Fruit fly (Drosophila melanogaster) whole organism, embryonic: ENCODE results near the gene CG32713.

ENCODE experiments used
- ATbp ChIP-seq: fragments of 200-800 bp; sonication (Bioruptor generic); optimal IDR thresholded peaks from 2 replicates; lab custom pipeline; 2017; ENCODE audit warnings: missing biosample characterization, mild to moderate bottlenecking, missing genetic modification characterization, missing genetic modification reagents
- Awh ChIP-seq: fragments of 200-800 bp; sonication (Bioruptor generic); IDR thresholded peaks from 2 replicates; pipeline ENCODE4, ENCODE4 v1.3.6; 2022; ENCODE audit warnings: missing biosample characterization, missing genetic modification characterization
- CG10209 ChIP-seq: fragments of 200-800 bp; sonication (Bioruptor generic); optimal IDR thresholded peaks from 3 replicates; lab custom pipeline; 2017; ENCODE audit warnings: missing biosample characterization, mild to moderate bottlenecking, missing genetic modification characterization, missing genetic modification reagents
- CG10543 ChIP-seq: fragments of 200-800 bp; sonication (Bioruptor generic); optimal IDR thresholded peaks from 3 replicates; lab custom pipeline; 2017; ENCODE audit warnings: missing biosample characterization, mild to moderate bottlenecking, missing genetic modification characterization, moderate library complexity
- CG1233 ChIP-seq: fragments of 200-800 bp; sonication (Bioruptor generic); optimal IDR thresholded peaks from 4 replicates; lab custom pipeline; 2018; ENCODE audit warnings: missing biosample characterization, mild to moderate bottlenecking, missing genetic modification characterization
- CG15073 ChIP-seq: fragments of 200-800 bp; sonication (Bioruptor generic); optimal IDR thresholded peaks from 2 replicates; lab custom pipeline; 2016; ENCODE audit warnings: missing biosample characterization, missing genetic modification characterization
- CG15269 ChIP-seq: fragments of 200-800 bp; sonication (Bioruptor generic); optimal IDR thresholded peaks from 2 replicates; lab custom pipeline; 2018; ENCODE audit warnings: missing biosample characterization, mild to moderate bottlenecking, missing genetic modification characterization, moderate library complexity
- CG17385 ChIP-seq: fragments of 200-800 bp; sonication (Bioruptor generic); optimal IDR thresholded peaks from 3 replicates; lab custom pipeline; 2018; ENCODE audit warnings: missing biosample characterization, mild to moderate bottlenecking, missing genetic modification characterization
- CG2116 ChIP-seq: fragments of 200-800 bp; sonication (Bioruptor generic); optimal IDR thresholded peaks from 3 replicates; lab custom pipeline; 2018; ENCODE audit warnings: missing biosample characterization, mild to moderate bottlenecking, missing genetic modification characterization
- CG31365 ChIP-seq: fragments of 200-800 bp; sonication (Bioruptor generic); optimal IDR thresholded peaks from 2 replicates; lab custom pipeline; 2018; ENCODE audit warnings: missing biosample characterization, mild to moderate bottlenecking, missing genetic modification characterization
- CG3281 ChIP-seq: fragments of 200-800 bp; sonication (Bioruptor generic); optimal IDR thresholded peaks from 3 replicates; lab custom pipeline; 2017; ENCODE audit warnings: missing biosample characterization, mild to moderate bottlenecking, missing genetic modification characterization
- CG33557 ChIP-seq: fragments of 200-800 bp; sonication (Bioruptor generic); optimal IDR thresholded peaks from 2 replicates; lab custom pipeline; 2019; ENCODE audit warnings: missing biosample characterization, mild to moderate bottlenecking, missing genetic modification characterization, moderate library complexity
- CG42726 ChIP-seq: fragments of 200-800 bp; sonication (Bioruptor generic); IDR thresholded peaks from 2 replicates; pipeline ENCODE4 v1.3.6; 2022; ENCODE audit warnings: missing biosample characterization, missing genetic modification characterization; ENCODE audit not compliant: partially characterized antibody
- CG8765 ChIP-seq: fragments of 200-800 bp; sonication (Bioruptor generic); IDR thresholded peaks from 2 replicates; pipeline ENCODE4 v1.3.6; 2022; ENCODE audit warnings: missing biosample characterization, missing genetic modification characterization
- CG9437 ChIP-seq: fragments of 200-800 bp; sonication (Bioruptor generic); optimal IDR thresholded peaks from 2 replicates; lab custom pipeline; 2018; ENCODE audit warnings: missing biosample characterization, mild to moderate bottlenecking, missing genetic modification characterization
- CG9932 ChIP-seq: fragments of 200-800 bp; sonication (Bioruptor generic); IDR thresholded peaks from 2 replicates; pipeline ENCODE4 v1.3.6; 2022; ENCODE audit warnings: missing biosample characterization, missing genetic modification characterization
- D ChIP-seq, 2 experiments: fragments of 200-800 bp in 1 of 2; fragments of >200 bp in 1 of 2; sonication (Bioruptor generic) in 1 of 2; optimal IDR thresholded peaks; 2 replicates in 1 of 2; 3 replicates in 1 of 2; lab custom pipeline; 2017; ENCODE audit warnings: mild to moderate bottlenecking in 1 of 2, missing biosample characterization in 1 of 2, missing genetic modification characterization in 1 of 2, missing genetic modification reagents in 1 of 2
- Dll ChIP-seq: fragments of 200-800 bp; sonication (Bioruptor generic); IDR thresholded peaks from 4 replicates; pipeline ENCODE4 v1.3.6; 2022; ENCODE audit warnings: missing biosample characterization, missing genetic modification characterization; ENCODE audit not compliant: partially characterized antibody
- HmgZ ChIP-seq: fragments of 200-800 bp; sonication (Bioruptor generic); optimal IDR thresholded peaks from 2 replicates; lab custom pipeline; 2018; ENCODE audit warnings: missing biosample characterization, mild to moderate bottlenecking, missing genetic modification characterization
- Hmr ChIP-seq: fragments of 200-800 bp; sonication (Bioruptor generic); optimal IDR thresholded peaks from 3 replicates; lab custom pipeline; 2017; ENCODE audit warnings: mild to moderate bottlenecking, missing biosample characterization, missing genetic modification reagents, missing genetic modification characterization
- Hr78 ChIP-seq, 2 experiments: fragments of 200-800 bp in 1 of 2; fragments of >200 bp in 1 of 2; sonication (Bioruptor generic) in 1 of 2; optimal IDR thresholded peaks; 2 replicates each; lab custom pipeline; 2017 to 2019; ENCODE audit warnings: missing biosample characterization in 2 of 2, missing genetic modification characterization in 2 of 2, mild to moderate bottlenecking in 1 of 2, moderate library complexity in 1 of 2
- Lim3 ChIP-seq: fragments of 200-800 bp; sonication (Bioruptor generic); IDR thresholded peaks from 2 replicates; pipeline ENCODE4 v1.3.6; 2022; ENCODE audit warnings: missing biosample characterization, missing genetic modification characterization
- Med ChIP-seq: fragments of 200-800 bp; sonication (Bioruptor generic); peaks from one replicate; lab custom pipeline; 2016; ENCODE audit warnings: missing biosample characterization, missing genetic modification characterization, mild to moderate bottlenecking, inconsistent platforms, moderate library complexity
- Nf-YB ChIP-seq: fragments of 200-800 bp; sonication (Bioruptor generic); optimal IDR thresholded peaks from 3 replicates; lab custom pipeline; 2019; ENCODE audit warnings: missing biosample characterization, mild to moderate bottlenecking, missing genetic modification characterization, moderate library complexity
- Nf-YC ChIP-seq: fragments of 200-800 bp; optimal IDR thresholded peaks from 3 replicates; lab custom pipeline; 2019; ENCODE audit warnings: missing biosample characterization, mild to moderate bottlenecking, missing genetic modification characterization, moderate library complexity
- Pdp1 ChIP-seq, 2 experiments: fragments of 200-800 bp; sonication (Bioruptor generic); optimal IDR thresholded peaks; 3 replicates each; lab custom pipeline; 2016; ENCODE audit warnings: missing biosample characterization in 2 of 2, missing genetic modification characterization in 2 of 2, mild to moderate bottlenecking in 1 of 2, moderate library complexity in 1 of 2
- Rfx ChIP-seq: fragments of 200-800 bp; sonication (Bioruptor generic); IDR thresholded peaks from 2 replicates; pipeline ENCODE4 v1.3.6; 2022; ENCODE audit warnings: missing biosample characterization, missing genetic modification characterization
- Trl ChIP-seq, 3 experiments: fragments of >200 bp in 2 of 3; fragments of 200-800 bp in 1 of 3; sonication (Bioruptor generic) in 1 of 3; optimal IDR thresholded peaks; 2 replicates in 1 of 3; 3 replicates in 2 of 3; lab custom pipeline; 2016 to 2017; ENCODE audit warnings: missing biosample characterization in 1 of 3, missing genetic modification characterization in 1 of 3
- ac ChIP-seq: fragments of 200-800 bp; sonication (Bioruptor generic); optimal IDR thresholded peaks from 3 replicates; lab custom pipeline; 2017; ENCODE audit warnings: missing biosample characterization, mild to moderate bottlenecking, missing genetic modification characterization
- cg ChIP-seq: fragments of 200-800 bp; sonication (Bioruptor generic); optimal IDR thresholded peaks from 3 replicates; lab custom pipeline; 2019; ENCODE audit warnings: missing biosample characterization, mild to moderate bottlenecking, missing genetic modification characterization, moderate library complexity
- chinmo ChIP-seq: fragments of 200-800 bp; sonication (Bioruptor generic); IDR thresholded peaks from 4 replicates; pipeline ENCODE4 v1.3.6; 2022; ENCODE audit warnings: missing biosample characterization, missing genetic modification characterization; ENCODE audit not compliant: partially characterized antibody
- crol ChIP-seq: fragments of 200-800 bp; sonication (Bioruptor generic); IDR thresholded peaks from 2 replicates; pipeline ENCODE4 v1.3.6; 2022; ENCODE audit warnings: missing biosample characterization, missing genetic modification characterization
- emc ChIP-seq: fragments of 200-800 bp; sonication (Bioruptor generic); optimal IDR thresholded peaks from 2 replicates; lab custom pipeline; 2016; ENCODE audit warnings: missing biosample characterization, missing genetic modification characterization
- ftz-f1 ChIP-seq: fragments of 200-800 bp; sonication (Bioruptor generic); optimal IDR thresholded peaks from 2 replicates; lab custom pipeline; 2016; ENCODE audit warnings: missing biosample characterization, missing genetic modification characterization
- gcm ChIP-seq: fragments of 200-800 bp; sonication (Bioruptor generic); optimal IDR thresholded peaks from 2 replicates; lab custom pipeline; 2019; ENCODE audit warnings: missing biosample characterization, mild to moderate bottlenecking, missing genetic modification characterization, moderate library complexity
- kni ChIP-seq: fragments of 200-800 bp; sonication (Bioruptor generic); optimal IDR thresholded peaks from 3 replicates; lab custom pipeline; 2017; ENCODE audit warnings: mild to moderate bottlenecking, missing biosample characterization, missing genetic modification reagents, missing genetic modification characterization
- lab ChIP-seq: fragments of 200-800 bp; sonication (Bioruptor generic); optimal IDR thresholded peaks from 3 replicates; lab custom pipeline; 2017; ENCODE audit warnings: missing biosample characterization, missing genetic modification characterization, mild to moderate bottlenecking, moderate library complexity, missing genetic modification reagents
- mirr ChIP-seq: fragments of 200-800 bp; sonication (Bioruptor generic); optimal IDR thresholded peaks from 3 replicates; lab custom pipeline; 2018; ENCODE audit warnings: missing biosample characterization, mild to moderate bottlenecking, missing genetic modification characterization
- mld ChIP-seq: fragments of 200-800 bp; sonication (Bioruptor generic); IDR thresholded peaks from 3 replicates; pipeline ENCODE4 v1.3.6; 2022; ENCODE audit warnings: missing biosample characterization, missing genetic modification characterization; ENCODE audit not compliant: partially characterized antibody
- nmo ChIP-seq: fragments of 200-800 bp; sonication (Bioruptor generic); optimal IDR thresholded peaks from 2 replicates; lab custom pipeline; 2018; ENCODE audit warnings: missing biosample characterization, mild to moderate bottlenecking, missing genetic modification characterization, moderate library complexity
- pros ChIP-seq: fragments of 200-800 bp; sonication (Bioruptor generic); optimal IDR thresholded peaks from 3 replicates; lab custom pipeline; 2019; ENCODE audit warnings: missing biosample characterization, mild to moderate bottlenecking, missing genetic modification characterization, moderate library complexity
- tna ChIP-seq: fragments of 200-800 bp; sonication (Bioruptor generic); IDR thresholded peaks from 2 replicates; pipeline ENCODE4 v1.3.6; 2022; ENCODE audit warnings: missing biosample characterization, missing genetic modification characterization; ENCODE audit not compliant: partially characterized antibody
- z ChIP-seq: fragments of 200-800 bp; sonication (Bioruptor generic); IDR thresholded peaks from 3 replicates; pipeline ENCODE4 v1.3.6; 2022; ENCODE audit warnings: missing biosample characterization, missing genetic modification characterization
- zen ChIP-seq: fragments of 200-800 bp; sonication (Bioruptor generic); optimal IDR thresholded peaks from 3 replicates; lab custom pipeline; 2018; ENCODE audit warnings: missing biosample characterization, mild to moderate bottlenecking, missing genetic modification characterization, moderate library complexity
- zfh1 ChIP-seq: fragments of 200-800 bp; sonication (Bioruptor generic); IDR thresholded peaks from 3 replicates; pipeline ENCODE4 v1.3.6; 2022; ENCODE audit warnings: missing biosample characterization, missing genetic modification characterization

The CG32713 gene

DNA sequence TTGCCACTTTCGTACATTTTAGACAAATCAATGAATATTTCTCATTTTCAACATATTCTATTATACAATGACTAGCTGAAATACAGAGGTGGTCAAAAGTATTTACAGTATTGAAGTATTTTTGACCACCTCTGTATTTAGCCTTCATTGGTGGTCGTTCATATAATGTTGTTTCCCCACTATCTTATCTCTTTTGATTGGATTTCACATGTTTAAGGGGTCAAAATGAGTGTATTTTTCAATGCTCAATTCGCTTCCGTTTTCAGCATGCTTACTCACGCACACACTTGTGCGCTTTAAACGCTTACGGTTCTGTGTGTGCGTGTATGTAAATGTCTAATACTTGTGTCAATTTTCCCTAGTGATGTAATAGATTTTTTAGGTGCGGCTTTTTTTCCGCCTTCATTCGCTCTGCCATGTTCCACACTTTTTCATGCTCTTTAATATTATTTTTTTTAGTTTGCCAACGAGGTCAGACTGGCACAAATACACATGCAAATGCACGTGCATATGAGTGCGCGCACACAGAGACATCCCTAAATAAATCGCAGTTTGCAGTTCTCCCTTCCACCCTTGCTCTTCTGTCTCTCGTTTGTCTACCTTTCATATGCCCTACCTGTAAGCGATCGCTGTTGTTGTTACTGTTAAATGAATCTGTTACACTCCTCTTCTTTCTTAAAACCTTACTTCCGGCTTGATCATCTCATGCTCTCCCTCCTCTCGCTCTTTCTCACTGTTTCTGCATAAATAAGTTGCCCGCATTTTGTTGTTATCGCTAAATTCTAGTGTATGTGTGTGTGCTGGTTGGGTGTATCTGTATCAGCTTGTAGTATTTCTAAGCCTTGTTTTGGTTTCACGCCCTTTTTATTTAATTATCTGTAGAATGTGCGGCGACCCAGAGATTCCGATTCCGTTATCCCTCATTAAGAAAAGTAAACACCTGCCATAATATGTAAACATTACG lies 45.0 kb downstream of the CG32713 start:
- TF ChIP-seq Lim3 (GFP tag; lab: Robert Waterston, UW) (no peak), gcm (GFP tag; lab: Kevin White, UChicago) (peak; percentile 70), Dll (no peak), CG8765 (GFP tag; lab: Robert Waterston, UW) (0 out of 2 replicates have a peak, but pooled peaks have one; percentile 7), cg (peak; percentile 83), Trl (optimal IDR thresholded peaks at IDR 0.05; lab: Kevin White, UChicago) (peak; percentile 27 to 54), Trl (GFP tag; optimal IDR thresholded peaks at IDR 0.05; lab: Kevin White, UChicago) (no peak), HmgZ (tag; lab: Kevin White, UChicago) (peak; percentile 11), Awh (no peak), CG15269 (tag; lab: Kevin White, UChicago) (peak; percentile 9), Hmr (GFP tag; lab: Kevin White, UChicago) (peak; percentile 4), pros (GFP tag; lab: Kevin White, UChicago) (peak; percentile 76), crol (GFP tag; lab: Robert Waterston, UW) (peak; percentile 67), lab (GFP tag; lab: Kevin White, UChicago) (peak; percentile 49), D (optimal IDR thresholded peaks at IDR 0.05; lab: Kevin White, UChicago) (peak; percentile 44), D (GFP tag; optimal IDR thresholded peaks at IDR 0.05; lab: Kevin White, UChicago) (no peak), Hr78 (GFP tag; optimal IDR thresholded peaks at IDR 0.05; lab: Kevin White, UChicago) (peak in 1 of 2 experiments; percentile 56), ac (GFP tag; lab: Kevin White, UChicago) (no peak), chinmo (GFP tag; lab: Robert Waterston, UW) (peak; percentile 92), tna (no peak), ATbp (peak; percentile 3), Rfx (GFP tag; lab: Robert Waterston, UW) (no peak), Pdp1 (GFP tag; optimal IDR thresholded peaks at IDR 0.05; lab: Kevin White, UChicago) (peak in 1 of 2 experiments; percentile 96), zfh1 (GFP tag; lab: Robert Waterston, UW) (no peak), mirr (GFP tag; lab: Kevin White, UChicago) (peak; percentile 79), emc (GFP tag; lab: Kevin White, UChicago) (no peak), CG17385 (GFP tag; lab: Kevin White, UChicago) (peak; percentile 73), Nf-YC (tag; lab: Kevin White, UChicago) (peak; percentile 31), kni (peak; percentile 73), mld (no peak), CG15073 (GFP tag; lab: Kevin White, UChicago) (peak; percentile 71), nmo (GFP tag; lab: Kevin White, UChicago) (no peak), CG1233 (GFP tag; lab: Kevin White, UChicago) (no peak), CG9932 (GFP tag; lab: Robert Waterston, UW) (no peak), CG3281 (GFP tag; lab: Kevin White, UChicago) (no peak), CG10209 (GFP tag; lab: Kevin White, UChicago) (peak; percentile 1), zen (tag; lab: Kevin White, UChicago) (peak; percentile 25), CG31365 (tag; lab: Kevin White, UChicago) (no peak), Nf-YB (no peak), CG10543 (GFP tag; lab: Kevin White, UChicago) (peak; percentile 68), CG2116 (GFP tag; lab: Kevin White, UChicago) (no peak), z (GFP tag; lab: Robert Waterston, UW) (0 out of 3 replicates have a peak, but pooled peaks have one; percentile 34), CG9437 (GFP tag; lab: Kevin White, UChicago) (no peak), ftz-f1 (GFP tag; lab: Kevin White, UChicago) (peak; percentile 17), CG33557 (GFP tag; lab: Kevin White, UChicago) (no peak), Med (GFP tag; lab: Kevin White, UChicago) (peak; percentile 52), CG42726 (GFP tag; lab: Robert Waterston, UW) (no peak)
